Worm (Caenorhabditis elegans): ENCODE measurements around the gene W07G1.7.

DNA sequence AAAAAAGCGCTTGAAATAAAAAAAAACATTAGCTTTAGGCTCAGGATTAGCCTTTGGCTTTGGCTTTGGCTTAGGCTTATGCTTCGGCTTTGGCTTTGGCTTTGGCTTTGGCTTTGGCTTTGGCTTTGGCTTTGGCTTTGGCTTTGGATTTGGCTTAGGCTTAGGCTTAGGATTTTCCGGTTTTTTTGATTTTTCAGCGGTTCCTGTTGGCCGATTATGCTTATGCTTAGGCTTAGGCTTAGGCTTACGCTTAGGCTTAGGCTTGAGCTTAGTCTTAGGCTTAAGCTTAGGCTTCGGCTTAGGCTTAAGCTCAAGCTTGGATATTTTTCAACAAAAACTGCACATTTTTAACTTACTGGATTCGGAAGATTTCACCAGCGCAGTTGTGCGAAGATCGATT, 8.0 kb upstream of the W07G1.7 start:
- TF ChIP-seq nfya-1 (tag; optimal IDR thresholded peaks at IDR 0.05; ENCODE audit: insufficient read depth) (no peak), mdl-1 (tag; optimal IDR thresholded peaks at IDR 0.05) (no peak), jun-1 (tag; optimal IDR thresholded peaks at IDR 0.05) (no peak), mml-1 (tag; optimal IDR thresholded peaks at IDR 0.05) (no peak), nhr-11 (tag; optimal IDR thresholded peaks at IDR 0.05) (no peak), ztf-11 (tag; optimal IDR thresholded peaks at IDR 0.05) (no peak), lin-15B (tag; optimal IDR thresholded peaks at IDR 0.05) (no peak), snpc-4 (tag; optimal IDR thresholded peaks at IDR 0.05) (no peak), fkh-10 (GFP tag; optimal IDR thresholded peaks at IDR 0.05) (no peak), pha-4 (tag; optimal IDR thresholded peaks at IDR 0.05) (no peak), ceh-82 (tag; optimal IDR thresholded peaks at IDR 0.05) (no peak), egl-27 (tag; optimal IDR thresholded peaks at IDR 0.05) (no peak), zag-1 (tag; optimal IDR thresholded peaks at IDR 0.05) (no peak), elt-3 (tag; optimal IDR thresholded peaks at IDR 0.05) (no peak)
